Fruit fly (Drosophila melanogaster) whole organism, embryonic: Measurements from ENCODE around the gene CG31089.
A peak's percentile ranks its signal among the peaks of the same experiment; 100 is the strongest.

ENCODE experiments used
- Bdp1 ChIP-seq: fragments of 200-800 bp; sonication (Bioruptor generic); optimal IDR thresholded peaks from 3 replicates; lab custom pipeline; 2016; ENCODE audit warnings: missing biosample characterization, missing genetic modification characterization
- CG11247 ChIP-seq: fragments of 200-800 bp; sonication (Bioruptor generic); IDR thresholded peaks from 2 replicates; pipeline ENCODE4 v1.3.6; 2022; ENCODE audit warnings: missing biosample characterization, missing genetic modification characterization
- CG12659 ChIP-seq: fragments of 200-800 bp; sonication (Bioruptor generic); optimal IDR thresholded peaks from 3 replicates; lab custom pipeline; 2017; ENCODE audit warnings: mild to moderate bottlenecking, missing biosample characterization, missing genetic modification reagents, missing genetic modification characterization
- CG12942 ChIP-seq: fragments of 200-800 bp; sonication (Bioruptor generic); optimal IDR thresholded peaks from 3 replicates; lab custom pipeline; 2016; ENCODE audit warnings: missing biosample characterization, missing genetic modification characterization
- CG14710 ChIP-seq: fragments of 200-800 bp; sonication (Bioruptor generic); optimal IDR thresholded peaks from 3 replicates; lab custom pipeline; 2019; ENCODE audit warnings: missing biosample characterization, mild to moderate bottlenecking, missing genetic modification characterization, moderate library complexity
- CG16863 ChIP-seq: fragments of 200-800 bp; sonication (Bioruptor generic); optimal IDR thresholded peaks from 3 replicates; lab custom pipeline; 2016; ENCODE audit warnings: missing biosample characterization, missing genetic modification characterization
- CG1792 ChIP-seq: fragments of 200-800 bp; sonication (Bioruptor generic); optimal IDR thresholded peaks from 2 replicates; lab custom pipeline; 2016; ENCODE audit warnings: missing biosample characterization, missing genetic modification characterization
- CG18476 ChIP-seq: fragments of 200-800 bp; sonication (Bioruptor generic); optimal IDR thresholded peaks from 2 replicates; lab custom pipeline; 2016; ENCODE audit warnings: missing biosample characterization, mild to moderate bottlenecking, missing genetic modification characterization
- CG18619 ChIP-seq: fragments of 200-800 bp; sonication (Bioruptor generic); optimal IDR thresholded peaks from 3 replicates; lab custom pipeline; 2017; ENCODE audit warnings: missing biosample characterization, mild to moderate bottlenecking, missing genetic modification characterization
- CG32772 ChIP-seq: fragments of 200-800 bp; sonication (Bioruptor generic); IDR thresholded peaks from 2 replicates; pipeline ENCODE4 v1.3.6; 2022; ENCODE audit warnings: missing biosample characterization, missing genetic modification characterization
- CG4328 ChIP-seq: fragments of 200-800 bp; sonication (Bioruptor generic); optimal IDR thresholded peaks from 3 replicates; lab custom pipeline; 2017; ENCODE audit warnings: missing biosample characterization, missing genetic modification reagents, missing genetic modification characterization
- CG4360 ChIP-seq: fragments of 200-800 bp; sonication (Bioruptor generic); IDR thresholded peaks from 2 replicates; pipeline ENCODE4 v1.3.6; 2022; ENCODE audit warnings: missing biosample characterization, missing genetic modification characterization
- CG6683 ChIP-seq: fragments of 200-800 bp; sonication (Bioruptor generic); optimal IDR thresholded peaks from 2 replicates; lab custom pipeline; 2017; ENCODE audit warnings: missing biosample characterization, mild to moderate bottlenecking, missing genetic modification characterization, missing genetic modification reagents
- CG6765 ChIP-seq: fragments of 200-800 bp; sonication (Bioruptor generic); optimal IDR thresholded peaks from 3 replicates; lab custom pipeline; 2017; ENCODE audit warnings: missing biosample characterization, mild to moderate bottlenecking, missing genetic modification characterization
- CG7928 ChIP-seq: fragments of 200-800 bp; sonication (Bioruptor generic); optimal IDR thresholded peaks from 2 replicates; lab custom pipeline; 2017; ENCODE audit warnings: missing biosample characterization, mild to moderate bottlenecking, missing genetic modification characterization
- CG7963 ChIP-seq: fragments of 200-800 bp; sonication (Bioruptor generic); IDR thresholded peaks from 3 replicates; pipeline ENCODE4 v1.3.6; 2022; ENCODE audit warnings: missing biosample characterization, missing genetic modification characterization; ENCODE audit not compliant: partially characterized antibody
- CG8089 ChIP-seq: fragments of 200-800 bp; sonication (Bioruptor generic); optimal IDR thresholded peaks from 3 replicates; lab custom pipeline; 2016; ENCODE audit warnings: missing biosample characterization, missing genetic modification characterization
- CG8478 ChIP-seq: fragments of >200 bp; optimal IDR thresholded peaks from 2 replicates; lab custom pipeline; 2018
- Dip2 ChIP-seq: fragments of 200-800 bp; sonication (Bioruptor generic); IDR thresholded peaks from 2 replicates; pipeline ENCODE4 v1.3.6; 2022; ENCODE audit warnings: missing biosample characterization, missing genetic modification characterization
- HLH4C ChIP-seq: fragments of 200-800 bp; sonication (Bioruptor generic); IDR thresholded peaks from 3 replicates; pipeline ENCODE4 v1.3.6; 2022; ENCODE audit warnings: missing biosample characterization, missing genetic modification characterization; ENCODE audit not compliant: partially characterized antibody
- Hr39 ChIP-seq: fragments of >200 bp; optimal IDR thresholded peaks from 2 replicates; lab custom pipeline; 2017
- Hsf ChIP-seq: fragments of 200-800 bp; sonication (Bioruptor generic); optimal IDR thresholded peaks from 3 replicates; lab custom pipeline; 2016; ENCODE audit warnings: missing biosample characterization, missing genetic modification characterization
- Lpt ChIP-seq: fragments of >200 bp; optimal IDR thresholded peaks from 2 replicates; lab custom pipeline; 2018; ENCODE audit warnings: missing biosample characterization, missing genetic modification characterization
- Mes4 ChIP-seq: fragments of 200-800 bp; sonication (Bioruptor generic); optimal IDR thresholded peaks from 2 replicates; lab custom pipeline; 2016; ENCODE audit warnings: missing biosample characterization, missing genetic modification characterization
- Myb ChIP-seq: fragments of 200-800 bp; sonication (Bioruptor generic); optimal IDR thresholded peaks from 2 replicates; lab custom pipeline; 2016; ENCODE audit warnings: missing biosample characterization, missing genetic modification characterization
- NC2β ChIP-seq: fragments of 200-800 bp; sonication (Bioruptor generic); optimal IDR thresholded peaks from 2 replicates; lab custom pipeline; 2016; ENCODE audit warnings: missing biosample characterization, missing genetic modification characterization
- Oli ChIP-seq: fragments of 200-800 bp; sonication (Bioruptor generic); optimal IDR thresholded peaks from 2 replicates; lab custom pipeline; 2018; ENCODE audit warnings: missing biosample characterization, mild to moderate bottlenecking, missing genetic modification characterization, moderate library complexity
- Ssrp ChIP-seq: fragments of 200-800 bp; sonication (Bioruptor generic); optimal IDR thresholded peaks from 2 replicates; lab custom pipeline; 2018; ENCODE audit warnings: missing biosample characterization, mild to moderate bottlenecking, missing genetic modification characterization, moderate library complexity
- Usf ChIP-seq: fragments of 200-800 bp; sonication (Bioruptor generic); optimal IDR thresholded peaks from 2 replicates; lab custom pipeline; 2017; ENCODE audit warnings: missing genotype, missing biosample characterization, missing genetic modification characterization
- ase ChIP-seq: fragments of 200-800 bp; sonication (Bioruptor generic); IDR thresholded peaks from 3 replicates; pipeline ENCODE4 v1.3.6; 2022; ENCODE audit warnings: missing biosample characterization, missing genetic modification characterization
- br ChIP-seq: fragments of >200 bp; optimal IDR thresholded peaks from 2 replicates; lab custom pipeline; 2017
- cg ChIP-seq: fragments of 200-800 bp; sonication (Bioruptor generic); optimal IDR thresholded peaks from 3 replicates; lab custom pipeline; 2019; ENCODE audit warnings: missing biosample characterization, mild to moderate bottlenecking, missing genetic modification characterization, moderate library complexity
- fru ChIP-seq: fragments of >200 bp; optimal IDR thresholded peaks from 2 replicates; lab custom pipeline; 2017
- ken ChIP-seq: fragments of 200-800 bp; sonication (Bioruptor generic); IDR thresholded peaks from 3 replicates; pipeline ENCODE4 v1.3.6; 2022; ENCODE audit warnings: missing biosample characterization, missing genetic modification characterization
- odd ChIP-seq: fragments of 200-800 bp; sonication (Bioruptor generic); optimal IDR thresholded peaks from 2 replicates; lab custom pipeline; 2017; ENCODE audit warnings: missing biosample characterization, mild to moderate bottlenecking, missing genetic modification characterization
- pita ChIP-seq: fragments of 200-800 bp; sonication (Bioruptor generic); optimal IDR thresholded peaks from 2 replicates; lab custom pipeline; 2017; ENCODE audit warnings: missing biosample characterization, mild to moderate bottlenecking, missing genetic modification characterization
- ro ChIP-seq: fragments of 200-800 bp; sonication (Bioruptor generic); IDR thresholded peaks from 2 replicates; pipeline ENCODE4 v1.3.6; 2022; ENCODE audit warnings: missing biosample characterization, missing genetic modification characterization
- sd ChIP-seq: fragments of 200-800 bp; sonication (Bioruptor generic); optimal IDR thresholded peaks from 3 replicates; lab custom pipeline; 2018; ENCODE audit warnings: missing biosample characterization, mild to moderate bottlenecking, missing genetic modification characterization, moderate library complexity
- slp2 ChIP-seq: fragments of 200-800 bp; sonication (Bioruptor generic); optimal IDR thresholded peaks from 2 replicates; lab custom pipeline; 2016; ENCODE audit warnings: missing biosample characterization, missing genetic modification characterization
- sug ChIP-seq: fragments of 200-800 bp; optimal IDR thresholded peaks from 2 replicates; lab custom pipeline; 2019; ENCODE audit warnings: missing biosample characterization, mild to moderate bottlenecking, missing genetic modification characterization, moderate library complexity
- wek ChIP-seq: fragments of 200-800 bp; sonication (Bioruptor generic); optimal IDR thresholded peaks from 3 replicates; lab custom pipeline; 2018; ENCODE audit warnings: missing biosample characterization, mild to moderate bottlenecking, missing genetic modification characterization, moderate library complexity
- zfh2 ChIP-seq: fragments of 200-800 bp; sonication (Bioruptor generic); optimal IDR thresholded peaks from 2 replicates; lab custom pipeline; 2016; ENCODE audit warnings: missing biosample characterization, missing genetic modification characterization

The CG31089 gene

dm6 chr3R:25880198-25880970 is 22.1 kb upstream of the CG31089 start (continued):
- peak; percentile 9; the same call in 1 of the 3 replicates for TF ChIP-seq ken (GFP tag; lab: Robert Waterston, UW)
- peak; percentile 47 for TF ChIP-seq Oli (tag; lab: Kevin White, UChicago)
- no peak for TF ChIP-seq sd (tag; lab: Kevin White, UChicago)
- TF ChIP-seq sug (tag; lab: Kevin White, UChicago), result peak; percentile 24
- no peak for TF ChIP-seq Dip2 (GFP tag; lab: Robert Waterston, UW)
- no peak for TF ChIP-seq CG7963
- peak; percentile 26 for TF ChIP-seq odd (GFP tag; lab: Kevin White, UChicago)
- no peak for TF ChIP-seq CG8089 (GFP tag; lab: Kevin White, UChicago)
- TF ChIP-seq ro (GFP tag; lab: Robert Waterston, UW), result no peak
- TF ChIP-seq cg, result peak; percentile 83
- peak; percentile 99 for TF ChIP-seq CG4360
- no peak for TF ChIP-seq CG32772 (GFP tag; lab: Robert Waterston, UW)
- no peak for TF ChIP-seq NC2β (GFP tag; lab: Kevin White, UChicago)
- no peak for TF ChIP-seq CG7928
- no peak for TF ChIP-seq HLH4C (GFP tag; lab: Robert Waterston, UW)
- TF ChIP-seq ase (GFP tag; lab: Robert Waterston, UW), result no peak
- no peak for TF ChIP-seq Lpt (GFP tag; lab: Kevin White, UChicago)
- peak; percentile 14 for TF ChIP-seq CG16863 (GFP tag; lab: Kevin White, UChicago)
- TF ChIP-seq CG18476, result peak; percentile 4
- no peak for TF ChIP-seq CG6765 (GFP tag; lab: Kevin White, UChicago)
- no peak for TF ChIP-seq slp2 (GFP tag; lab: Kevin White, UChicago)
- no peak for TF ChIP-seq CG12942 (GFP tag; lab: Kevin White, UChicago)
- no peak for TF ChIP-seq br (lab: Kevin White, UChicago)
- TF ChIP-seq Hr39 (lab: Kevin White, UChicago), result no peak
- TF ChIP-seq Ssrp, result peak; percentile 55
- TF ChIP-seq Mes4 (GFP tag; lab: Kevin White, UChicago), result no peak
- no peak for TF ChIP-seq zfh2
- peak; percentile 4 for TF ChIP-seq Usf
- no peak for TF ChIP-seq CG4328
- peak; percentile 64 for TF ChIP-seq CG14710 (tag; lab: Kevin White, UChicago)
- TF ChIP-seq fru (lab: Kevin White, UChicago), result no peak
- TF ChIP-seq Bdp1 (GFP tag; lab: Kevin White, UChicago), result no peak
- TF ChIP-seq CG18619 (GFP tag; lab: Kevin White, UChicago), result peak; percentile 36
- peak; percentile 18 for TF ChIP-seq CG12659 (GFP tag; lab: Kevin White, UChicago)
- TF ChIP-seq wek, result no peak
- TF ChIP-seq CG1792 (GFP tag; lab: Kevin White, UChicago), result no peak
- TF ChIP-seq CG11247 (GFP tag; lab: Robert Waterston, UW), result no peak
- TF ChIP-seq pita, result no peak
- peak; percentile 3 for TF ChIP-seq CG6683 (GFP tag; lab: Kevin White, UChicago)
- TF ChIP-seq Hsf (GFP tag; lab: Kevin White, UChicago), result peak; percentile 1
- TF ChIP-seq CG8478 (lab: Kevin White, UChicago), result no peak
- peak; percentile 3 for TF ChIP-seq Myb (GFP tag; lab: Kevin White, UChicago)
